Fruit fly (Drosophila melanogaster) whole organism, wandering third instar larva: Measurements from ENCODE around the gene Pdhb.
A peak's percentile ranks its signal among the peaks of the same experiment; 100 is the strongest.

Source experiments
- GATAd ChIP-seq: sonication (Bioruptor generic); optimal IDR thresholded peaks from 2 replicates; lab custom pipeline; 2016; ENCODE audit warnings: missing biosample characterization, missing genetic modification characterization
- HLH106 ChIP-seq: fragments of 200-800 bp; optimal IDR thresholded peaks from 3 replicates; lab custom pipeline; 2019; ENCODE audit warnings: missing biosample characterization, mild to moderate bottlenecking, missing genetic modification characterization, moderate library complexity
- N ChIP-seq: fragments of >200 bp; optimal IDR thresholded peaks from 2 replicates; lab custom pipeline; 2018; ENCODE audit warnings: missing biosample characterization, missing external identifiers, missing genetic modification characterization
- OdsH ChIP-seq: fragments of 200-800 bp; sonication (Bioruptor generic); optimal IDR thresholded peaks from 2 replicates; lab custom pipeline; 2016; ENCODE audit warnings: missing biosample characterization, mild to moderate bottlenecking, missing genetic modification characterization
- dl ChIP-seq, 2 experiments: fragments of 175-275, 200-275 bp in 1 of 2; fragments of 200-275 bp in 1 of 2; sonication (Bioruptor generic); optimal IDR thresholded peaks; lab custom pipeline; 2018; ENCODE audit warnings: mild to moderate bottlenecking in 2 of 2, missing biosample characterization in 2 of 2, missing genetic modification characterization in 2 of 2, moderate library complexity in 2 of 2; ENCODE audit not compliant: partially characterized antibody in 2 of 2, insufficient read depth in 1 of 2
- dmrt93B ChIP-seq: fragments of 200-800 bp; sonication (Bioruptor generic); optimal IDR thresholded peaks from 2 replicates; lab custom pipeline; 2018; ENCODE audit warnings: missing biosample characterization, mild to moderate bottlenecking, missing genetic modification characterization
- h ChIP-seq: fragments of 200-800 bp; sonication (Bioruptor generic); optimal IDR thresholded peaks from 3 replicates; lab custom pipeline; 2016; ENCODE audit warnings: missing biosample characterization, mild to moderate bottlenecking, missing genetic modification characterization
- jim ChIP-seq: fragments of 175-275, 200-325 bp; sonication (Bioruptor generic); optimal IDR thresholded peaks from 2 replicates; lab custom pipeline; 2016; ENCODE audit warnings: missing biosample characterization, mild to moderate bottlenecking, missing genetic modification characterization
- psq ChIP-seq: fragments of 200-800 bp; sonication (Bioruptor generic); optimal IDR thresholded peaks from 3 replicates; lab custom pipeline; 2017; ENCODE audit warnings: missing biosample characterization, mild to moderate bottlenecking, missing genetic modification characterization, moderate library complexity

- TF ChIP-seq psq (peak; percentile 83), jim (no peak), h (GFP tag; lab: Kevin White, UChicago) (peak; percentile 36), dl (GFP tag; optimal IDR thresholded peaks at IDR 0.05; lab: Kevin White, UChicago; ENCODE audit: insufficient read depth in 1 of 2, partially characterized antibody in 2 of 2) (peak; percentile 33 to 68), GATAd (GFP tag; lab: Kevin White, UChicago) (no peak), dmrt93B (no peak), N (GFP tag; lab: Kevin White, UChicago) (no peak), OdsH (GFP tag; lab: Kevin White, UChicago) (peak; percentile 9), HLH106 (tag; lab: Kevin White, UChicago) (peak; percentile 8)
Measured at dm6 chr3R:29074001-29074609, 38.8 kb upstream of the Pdhb start.
